Worm (Caenorhabditis elegans) whole organism, L3 larva: ENCODE measurements around the gene mob-2.

Experiments used
- R02D3.7 ChIP-seq: fragments of 150-350 bp; optimal IDR thresholded peaks from 2 replicates; lab custom pipeline; 2014; ENCODE audit warnings: missing biosample characterization, missing genetic modification characterization
- ZK546.5 ChIP-seq: sonication (generic microtip); optimal IDR thresholded peaks from 2 replicates; lab custom pipeline; 2017; ENCODE audit warnings: missing biosample characterization, missing genetic modification characterization
- aly-2 ChIP-seq: fragments of 150-350 bp; optimal IDR thresholded peaks from 2 replicates; lab custom pipeline; 2014; ENCODE audit warnings: missing biosample characterization, missing genetic modification characterization
- ama-1 ChIP-seq: fragments of 150-350 bp; optimal IDR thresholded peaks from 2 replicates; lab custom pipeline; 2018
- ceh-16 ChIP-seq: sonication (generic microtip); optimal IDR thresholded peaks from 2 replicates; lab custom pipeline; 2017; ENCODE audit warnings: missing biosample characterization, missing genetic modification characterization
- ceh-28 ChIP-seq: fragments of 150-350 bp; optimal IDR thresholded peaks from 2 replicates; lab custom pipeline; 2014; ENCODE audit warnings: missing biosample characterization, missing genetic modification reagents, missing genetic modification characterization
- ceh-82 ChIP-seq: fragments of 150-350 bp; optimal IDR thresholded peaks from 2 replicates; lab custom pipeline; 2014; ENCODE audit warnings: missing biosample characterization, missing genetic modification characterization
- ceh-9 ChIP-seq: sonication (generic microtip); optimal IDR thresholded peaks from 2 replicates; lab custom pipeline; 2018; ENCODE audit warnings: missing biosample characterization, missing genetic modification characterization
- daf-12 ChIP-seq: fragments of 150-350 bp; optimal IDR thresholded peaks from 2 replicates; lab custom pipeline; 2014; ENCODE audit warnings: missing biosample characterization, missing genetic modification reagents, missing genetic modification characterization
- egl-27 ChIP-seq: sonication (generic microtip); optimal IDR thresholded peaks from 4 replicates; lab custom pipeline; 2017; ENCODE audit warnings: missing biosample characterization, missing genetic modification reagents, missing genetic modification characterization
- egl-5 ChIP-seq: fragments of 150-350 bp; optimal IDR thresholded peaks from 2 replicates; lab custom pipeline; 2017; ENCODE audit warnings: missing biosample characterization, missing genetic modification reagents, missing genetic modification characterization, inconsistent platforms
- elt-1 ChIP-seq: fragments of 150-350 bp; optimal IDR thresholded peaks from 2 replicates; lab custom pipeline; 2014; ENCODE audit warnings: missing biosample characterization, missing genetic modification characterization
- elt-2 ChIP-seq: sonication (generic microtip); optimal IDR thresholded peaks from 2 replicates; lab custom pipeline; 2016; ENCODE audit warnings: missing genetic modification reagents, mild to moderate bottlenecking, missing genetic modification characterization, missing compliant biosample characterization
- elt-3 ChIP-seq, 3 experiments: fragments of 150-350 bp in 1 of 3; sonication (generic microtip) in 2 of 3; optimal IDR thresholded peaks; 2 replicates in 2 of 3; 4 replicates in 1 of 3; lab custom pipeline; 2014 to 2017; ENCODE audit warnings: missing biosample characterization in 3 of 3, missing genetic modification characterization in 3 of 3
- eor-1 ChIP-seq, 2 experiments: fragments of 150-350 bp; optimal IDR thresholded peaks; 2 replicates each; lab custom pipeline; 2014 to 2018; ENCODE audit warnings: missing biosample characterization in 2 of 2, missing genetic modification characterization in 2 of 2
- fkh-10 ChIP-seq: sonication (generic microtip); optimal IDR thresholded peaks from 2 replicates; lab custom pipeline; 2017; ENCODE audit warnings: missing biosample characterization, missing genetic modification reagents, missing genetic modification characterization
- fkh-2 ChIP-seq: fragments of 150-350 bp; optimal IDR thresholded peaks from 2 replicates; lab custom pipeline; 2014; ENCODE audit warnings: missing biosample characterization, missing genetic modification reagents, missing genetic modification characterization
- fos-1 ChIP-seq: fragments of 150-350 bp; optimal IDR thresholded peaks from 2 replicates; lab custom pipeline; 2014; ENCODE audit warnings: missing biosample characterization, missing genetic modification characterization
- hmg-11 ChIP-seq: sonication (generic microtip); optimal IDR thresholded peaks from 2 replicates; lab custom pipeline; 2016; ENCODE audit warnings: missing genetic modification characterization, missing compliant biosample characterization
- jun-1 ChIP-seq: fragments of 150-350 bp; optimal IDR thresholded peaks from 2 replicates; lab custom pipeline; 2014; ENCODE audit warnings: missing biosample characterization, missing genetic modification reagents, missing genetic modification characterization
- lin-15B ChIP-seq: fragments of 150-350 bp; optimal IDR thresholded peaks from 2 replicates; lab custom pipeline; 2014; ENCODE audit warnings: missing biosample characterization, missing genetic modification characterization
- lin-39 ChIP-seq: fragments of 150-350 bp; optimal IDR thresholded peaks from 2 replicates; lab custom pipeline; 2018; ENCODE audit warnings: missing biosample characterization, missing genetic modification reagents, missing genetic modification characterization
- lsy-12 ChIP-seq: sonication (generic microtip); optimal IDR thresholded peaks from 2 replicates; lab custom pipeline; 2016; ENCODE audit warnings: mild to moderate bottlenecking, missing genetic modification characterization, missing compliant biosample characterization
- mdl-1 ChIP-seq: fragments of 150-350 bp; optimal IDR thresholded peaks from 2 replicates; lab custom pipeline; 2014; ENCODE audit warnings: missing biosample characterization, missing genetic modification characterization
- mml-1 ChIP-seq: fragments of 150-350 bp; sonication (generic microtip); optimal IDR thresholded peaks from 3 replicates; lab custom pipeline; 2014; ENCODE audit warnings: missing biosample characterization, missing genetic modification characterization
- nfya-1 ChIP-seq: sonication (generic microtip); optimal IDR thresholded peaks from 2 replicates; lab custom pipeline; 2017; ENCODE audit warnings: missing genetic modification characterization, mild to moderate bottlenecking, missing compliant biosample characterization, antibody characterized with exemption, moderate library complexity; ENCODE audit not compliant: insufficient read depth
- nhr-11 ChIP-seq: fragments of 150-350 bp; optimal IDR thresholded peaks from 2 replicates; lab custom pipeline; 2014; ENCODE audit warnings: missing biosample characterization, missing genetic modification characterization
- nhr-12 ChIP-seq: fragments of 150-350 bp; optimal IDR thresholded peaks from 2 replicates; lab custom pipeline; 2014; ENCODE audit warnings: missing biosample characterization, missing genetic modification characterization
- nhr-23 ChIP-seq: fragments of 150-350 bp; optimal IDR thresholded peaks from 2 replicates; lab custom pipeline; 2014; ENCODE audit warnings: missing biosample characterization, missing genetic modification reagents, missing genetic modification characterization
- nhr-237 ChIP-seq: fragments of 150-350 bp; optimal IDR thresholded peaks from 2 replicates; lab custom pipeline; 2014; ENCODE audit warnings: missing biosample characterization, missing genetic modification characterization
- nhr-25 ChIP-seq: sonication (generic microtip); optimal IDR thresholded peaks from 2 replicates; lab custom pipeline; 2017; ENCODE audit warnings: missing biosample characterization, missing genetic modification characterization
- nhr-28 ChIP-seq: fragments of 150-350 bp; optimal IDR thresholded peaks from 2 replicates; lab custom pipeline; 2014; ENCODE audit warnings: missing biosample characterization, missing genetic modification characterization
- nhr-43 ChIP-seq: sonication (generic microtip); optimal IDR thresholded peaks from 2 replicates; lab custom pipeline; 2016; ENCODE audit warnings: mild to moderate bottlenecking, missing genetic modification characterization, missing compliant biosample characterization; ENCODE audit not compliant: poor library complexity, severe bottlenecking
- nhr-67 ChIP-seq: fragments of 150-350 bp; optimal IDR thresholded peaks from 2 replicates; lab custom pipeline; 2014; ENCODE audit warnings: missing biosample characterization, missing genetic modification characterization
- nhr-76 ChIP-seq: fragments of 150-350 bp; sonication (generic microtip); optimal IDR thresholded peaks from 5 replicates; lab custom pipeline; 2014; ENCODE audit warnings: missing biosample characterization, missing genetic modification characterization
- nhr-77 ChIP-seq: fragments of 150-350 bp; optimal IDR thresholded peaks from 2 replicates; lab custom pipeline; 2014; ENCODE audit warnings: missing biosample characterization, missing genetic modification characterization
- pha-4 ChIP-seq: fragments of 150-350 bp; optimal IDR thresholded peaks from 2 replicates; lab custom pipeline; 2014; ENCODE audit warnings: missing biosample characterization, missing genetic modification reagents, missing genetic modification characterization
- pqm-1 ChIP-seq: fragments of 150-350 bp; optimal IDR thresholded peaks from 2 replicates; lab custom pipeline; 2017; ENCODE audit warnings: missing biosample characterization, missing genetic modification characterization, inconsistent platforms
- sea-2 ChIP-seq: fragments of 150-350 bp; sonication (generic microtip); optimal IDR thresholded peaks from 4 replicates; lab custom pipeline; 2014; ENCODE audit warnings: missing biosample characterization, missing genetic modification reagents, missing genetic modification characterization
- skn-1 ChIP-seq: fragments of 150-350 bp; optimal IDR thresholded peaks from 2 replicates; lab custom pipeline; 2014; ENCODE audit warnings: missing biosample characterization, missing genetic modification characterization
- snpc-4 ChIP-seq: fragments of 150-350 bp; optimal IDR thresholded peaks from 2 replicates; lab custom pipeline; 2014; ENCODE audit warnings: missing biosample characterization, missing genetic modification characterization
- tbx-2 ChIP-seq: sonication (generic microtip); optimal IDR thresholded peaks from 2 replicates; lab custom pipeline; 2016; ENCODE audit warnings: mild to moderate bottlenecking, missing genetic modification characterization, missing compliant biosample characterization
- unc-39 ChIP-seq: sonication (generic microtip); optimal IDR thresholded peaks from 4 replicates; lab custom pipeline; 2017; ENCODE audit warnings: missing biosample characterization, missing genetic modification characterization
- unc-62 ChIP-seq: fragments of 150-350 bp; sonication (generic microtip); optimal IDR thresholded peaks from 4 replicates; lab custom pipeline; 2014; ENCODE audit warnings: missing biosample characterization, missing genetic modification reagents, missing genetic modification characterization
- zag-1 ChIP-seq: fragments of 150-350 bp; optimal IDR thresholded peaks from 2 replicates; lab custom pipeline; 2014; ENCODE audit warnings: missing biosample characterization, missing genetic modification characterization
- ztf-11 ChIP-seq: fragments of 150-350 bp; optimal IDR thresholded peaks from 2 replicates; lab custom pipeline; 2014; ENCODE audit warnings: missing biosample characterization, missing genetic modification characterization
- ztf-4 ChIP-seq: fragments of 150-350 bp; optimal IDR thresholded peaks from 2 replicates; lab custom pipeline; 2014; ENCODE audit warnings: missing biosample characterization, missing genetic modification characterization

Gene mob-2

DNA sequence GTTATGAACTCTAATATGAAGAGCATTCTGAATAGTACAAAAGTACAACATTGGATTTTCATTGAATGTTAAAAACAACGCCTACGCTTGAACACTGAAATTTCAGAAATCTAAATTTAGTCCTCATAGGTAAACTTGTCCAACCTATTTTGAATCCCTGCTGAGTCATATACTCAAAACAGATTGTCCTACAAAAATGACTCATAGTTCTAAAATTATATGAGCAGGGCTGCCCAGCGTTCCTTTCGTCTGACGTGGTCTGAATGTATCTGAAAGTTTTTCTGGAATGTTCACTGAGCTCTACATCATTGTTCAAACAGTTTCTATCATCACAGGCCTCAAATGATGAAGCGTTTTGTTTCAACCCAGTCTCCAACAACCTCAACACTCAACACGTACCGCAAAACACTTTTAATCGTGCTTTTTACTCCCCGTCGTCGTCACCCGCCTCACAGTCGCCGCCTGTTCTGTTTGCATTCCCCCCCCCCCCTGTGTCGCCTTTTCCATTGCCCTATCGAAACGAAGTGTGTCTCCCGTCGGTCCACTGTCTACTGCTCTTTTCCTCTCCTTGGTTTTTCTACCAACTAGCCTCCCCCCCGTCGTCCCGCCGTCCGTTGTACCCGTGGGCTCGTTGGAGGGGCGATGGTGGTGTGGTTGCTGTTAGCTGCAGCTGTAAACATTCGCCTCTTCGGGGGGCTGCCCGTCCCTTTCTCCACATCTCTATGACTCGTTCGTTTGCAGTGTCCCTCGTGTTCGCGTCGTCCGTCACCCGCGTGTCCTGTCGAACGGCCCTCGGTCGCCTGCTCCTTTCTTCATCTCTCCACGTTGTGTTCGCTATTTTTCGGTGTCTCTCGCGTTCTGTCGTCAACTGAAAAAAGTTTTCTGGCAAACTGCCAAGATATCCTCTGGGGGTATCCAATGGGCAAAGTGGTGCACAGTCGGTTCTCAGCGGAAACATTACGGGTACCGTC is 25.8 kb downstream of the mob-2 start:
- TF ChIP-seq pqm-1 (tag; lab: Kevin White, UChicago): peak; percentile 32
- TF ChIP-seq lsy-12 (tag; lab: Kevin White, UChicago): peak; percentile 22
- TF ChIP-seq ceh-28 (tag; lab: Kevin White, UChicago): no peak
- peak; percentile 38 for TF ChIP-seq skn-1 (tag; lab: Kevin White, UChicago)
- no peak for TF ChIP-seq fkh-2 (tag; lab: Kevin White, UChicago)
- no peak for TF ChIP-seq nhr-237 (tag; lab: Kevin White, UChicago)
- TF ChIP-seq ZK546.5 (tag; lab: Kevin White, UChicago): no peak
- no peak for TF ChIP-seq nhr-12
- TF ChIP-seq aly-2 (tag; lab: Kevin White, UChicago): no peak
- no peak for TF ChIP-seq sea-2 (GFP tag; lab: Kevin White, UChicago)
- no peak for TF ChIP-seq R02D3.7
- TF ChIP-seq eor-1 (tag; optimal IDR thresholded peaks at IDR 0.05; lab: Kevin White, UChicago): no peak
- TF ChIP-seq jun-1 (tag; lab: Kevin White, UChicago): peak; percentile 56
- peak; percentile 94 for TF ChIP-seq ama-1 (lab: Kevin White, UChicago)
- TF ChIP-seq ceh-16 (tag; lab: Kevin White, UChicago): no peak
- TF ChIP-seq mdl-1: peak; percentile 91
- no peak for TF ChIP-seq ceh-82 (tag; lab: Kevin White, UChicago)
- peak; percentile 2 for TF ChIP-seq tbx-2 (tag; lab: Kevin White, UChicago)
- no peak for TF ChIP-seq fos-1 (tag; lab: Kevin White, UChicago)
- no peak for TF ChIP-seq egl-5 (tag; lab: Kevin White, UChicago)
- no peak for TF ChIP-seq nhr-28 (tag; lab: Kevin White, UChicago)
- no peak for TF ChIP-seq daf-12
- no peak for TF ChIP-seq nhr-67 (tag; lab: Kevin White, UChicago)
- peak; percentile 53 for TF ChIP-seq nhr-43 (tag; lab: Kevin White, UChicago)
- TF ChIP-seq nhr-77 (tag; lab: Kevin White, UChicago): no peak
- no peak for TF ChIP-seq elt-1 (tag; lab: Kevin White, UChicago)
- TF ChIP-seq nhr-11: no peak
- TF ChIP-seq pha-4 (tag; lab: Kevin White, UChicago): peak; percentile 89
- no peak for TF ChIP-seq nhr-76 (tag; lab: Kevin White, UChicago)
- TF ChIP-seq ztf-11: no peak
- no peak for TF ChIP-seq egl-27 (tag; lab: Kevin White, UChicago)
- peak; percentile 75 for TF ChIP-seq nhr-25
- TF ChIP-seq elt-2 (tag; lab: Kevin White, UChicago): peak; percentile 78
- TF ChIP-seq nfya-1 (tag; lab: Kevin White, UChicago): peak; percentile 69
- peak; percentile 70 for TF ChIP-seq unc-62 (GFP tag; lab: Kevin White, UChicago)
- TF ChIP-seq snpc-4 (tag; lab: Kevin White, UChicago): peak; percentile 57
- TF ChIP-seq lin-15B (tag; lab: Kevin White, UChicago): no peak
- TF ChIP-seq mml-1: no peak
- TF ChIP-seq ztf-4 (tag; lab: Kevin White, UChicago): no peak
- TF ChIP-seq lin-39: peak; percentile 90
- peak; percentile 11 for TF ChIP-seq fkh-10 (GFP tag; lab: Kevin White, UChicago)
- TF ChIP-seq hmg-11 (tag; lab: Kevin White, UChicago): peak; percentile 31
- peak; percentile 20 for TF ChIP-seq nhr-23 (tag; lab: Kevin White, UChicago)
- TF ChIP-seq elt-3 (tag; optimal IDR thresholded peaks at IDR 0.05; lab: Kevin White, UChicago): no peak
- TF ChIP-seq unc-39 (tag; lab: Kevin White, UChicago): no peak
- no peak for TF ChIP-seq zag-1 (tag; lab: Kevin White, UChicago)
- no peak for TF ChIP-seq ceh-9 (tag; lab: Kevin White, UChicago)
